Worm (Caenorhabditis elegans): ENCODE results near the gene R03H10.4.

Gene R03H10.4

DNA sequence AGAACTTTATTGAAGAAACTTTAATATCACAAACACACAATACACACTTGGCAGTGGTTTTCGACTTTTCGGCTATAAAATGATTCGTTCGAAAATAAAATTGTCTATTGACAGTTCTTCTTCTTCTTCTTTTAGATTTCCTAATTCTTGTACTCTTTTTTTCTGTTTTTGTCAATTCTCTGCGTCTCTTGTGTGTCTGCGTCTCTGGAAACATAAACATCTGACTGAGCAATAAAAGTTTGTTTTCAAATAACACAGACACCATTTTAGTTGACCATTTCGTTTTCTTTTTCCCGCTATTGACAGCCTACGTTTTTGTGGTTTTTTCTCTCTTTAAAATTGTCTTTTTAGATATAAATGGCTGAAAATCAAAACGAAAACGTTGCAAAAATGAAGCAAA lies 11.6 kb upstream of the R03H10.4 start, which contains the start of gene R03H10.1 (continued):
- no peak for TF ChIP-seq arid-1 (GFP tag; conservative IDR thresholded peaks at IDR 0.05)
- no peak for TF ChIP-seq T20F7.1 (GFP tag; optimal IDR thresholded peaks at IDR 0.05)
- TF ChIP-seq hlh-30 (tag; optimal IDR thresholded peaks at IDR 0.05; ENCODE audit: insufficient read depth), result no peak
- TF ChIP-seq Y105C5A.15 (GFP tag; IDR thresholded peaks at IDR 0.05), result no peak
- TF ChIP-seq mdl-1 (tag; optimal IDR thresholded peaks at IDR 0.05), result no peak
- peak; percentile 14 for TF ChIP-seq nhr-28 (tag; optimal IDR thresholded peaks at IDR 0.05)
- no peak for TF ChIP-seq snpc-4 (tag; optimal IDR thresholded peaks at IDR 0.05)
- no peak for TF ChIP-seq sdz-12 (GFP tag; optimal IDR thresholded peaks at IDR 0.05)
- TF ChIP-seq nhr-10 (tag; optimal IDR thresholded peaks at IDR 0.05), result no peak

DNA sequence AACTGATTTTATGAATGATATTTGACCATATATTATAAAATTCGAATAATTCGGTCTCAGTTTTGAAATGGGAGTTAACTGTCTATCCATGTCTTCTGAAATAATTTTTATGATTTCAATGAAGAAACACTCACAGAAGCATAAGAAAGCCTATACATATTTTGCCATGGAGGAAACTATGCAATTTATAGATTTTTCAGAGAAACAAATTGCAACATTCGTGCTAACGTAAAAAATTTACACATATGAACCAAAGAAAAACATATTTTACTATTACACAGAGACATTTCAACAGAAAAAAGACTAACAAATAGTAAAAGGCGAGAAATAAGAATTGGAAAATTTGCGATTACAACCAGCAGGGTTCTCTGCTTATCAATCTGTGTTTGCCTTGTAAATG lies 10.5 kb upstream of the R03H10.4 start, which contains the start of gene R03H10.7:
Gene R03H10.7 (minus strand): TSS at position 101 of the 400 bp plus-strand sequence.
- TF ChIP-seq tra-1 (GFP tag; IDR thresholded peaks at IDR 0.05), result no peak
- peak; percentile 45 for TF ChIP-seq pqm-1 (tag; optimal IDR thresholded peaks at IDR 0.05)
- TF ChIP-seq daf-12 (tag; optimal IDR thresholded peaks at IDR 0.05), result no peak
- no peak for TF ChIP-seq F26F4.8 (GFP tag; conservative IDR thresholded peaks at IDR 0.05)
- TF ChIP-seq mes-2 (tag; optimal IDR thresholded peaks at IDR 0.05; ENCODE audit: poor library complexity, severe bottlenecking), result no peak
- TF ChIP-seq hmg-1.1 (GFP tag; IDR thresholded peaks at IDR 0.05), result no peak
- no peak for TF ChIP-seq F44E2.7 (GFP tag; IDR thresholded peaks at IDR 0.05)
- no peak for TF ChIP-seq sdz-12 (GFP tag; optimal IDR thresholded peaks at IDR 0.05)
- no peak for TF ChIP-seq zip-2 (tag; optimal IDR thresholded peaks at IDR 0.05)
- no peak for TF ChIP-seq daf-8 (GFP tag; IDR thresholded peaks at IDR 0.05)
- TF ChIP-seq lim-7 (GFP tag; IDR thresholded peaks at IDR 0.05), result no peak
- no peak for TF ChIP-seq daf-16 (GFP tag; optimal IDR thresholded peaks at IDR 0.05)
- peak; percentile 19 for TF ChIP-seq daf-16 (tag; optimal IDR thresholded peaks at IDR 0.05)
- TF ChIP-seq aha-1 (tag), result no peak

ce11 chrII:4173842-4174241 lies 5.5 kb upstream of the R03H10.4 start:
- TF ChIP-seq unc-130 (GFP tag; optimal IDR thresholded peaks at IDR 0.05) (no peak), zip-11 (GFP tag; IDR thresholded peaks at IDR 0.05) (no peak), egl-27 (tag; optimal IDR thresholded peaks at IDR 0.05) (no peak), dpl-1 (GFP tag; optimal IDR thresholded peaks at IDR 0.05) (no peak), snpc-4 (tag; optimal IDR thresholded peaks at IDR 0.05) (no peak), mep-1 (tag; optimal IDR thresholded peaks at IDR 0.05) (no peak), fkh-10 (GFP tag; optimal IDR thresholded peaks at IDR 0.05) (no peak), pqm-1 (tag; optimal IDR thresholded peaks at IDR 0.05) (no peak), arid-1 (GFP tag; conservative IDR thresholded peaks at IDR 0.05) (no peak), ZK337.2 (GFP tag; IDR thresholded peaks at IDR 0.05) (no peak), mdl-1 (tag; optimal IDR thresholded peaks at IDR 0.05) (no peak), php-3 (GFP tag; IDR thresholded peaks at IDR 0.05) (no peak), nhr-25 (tag; optimal IDR thresholded peaks at IDR 0.05; ENCODE audit: borderline replicate concordance, insufficient read depth) (no peak), ZK546.5 (tag; optimal IDR thresholded peaks at IDR 0.05) (no peak), aha-1 (tag) (no peak)

DNA sequence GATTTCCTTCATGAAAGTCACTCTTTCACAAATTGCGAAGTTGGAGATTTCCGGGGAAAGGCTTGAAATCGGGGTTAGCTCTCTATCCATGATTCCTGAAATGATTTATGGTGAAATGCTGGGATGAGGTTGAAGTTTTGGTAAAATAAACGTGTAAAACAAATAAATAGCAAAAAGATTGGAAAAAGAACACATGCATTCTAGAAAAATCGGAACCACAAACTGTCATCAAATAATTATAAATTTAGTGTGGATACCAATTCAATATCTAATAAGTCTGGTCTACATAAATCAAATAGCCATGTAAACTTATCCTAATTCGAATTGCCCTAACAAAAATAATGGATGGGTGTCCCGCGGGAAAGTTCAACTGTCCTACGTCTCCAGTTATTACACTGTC lies 5.1 kb upstream of the R03H10.4 start, which contains the start of gene R03H10.6:
Gene R03H10.6 (minus strand): TSS at position 101 of the 400 bp plus-strand sequence.
- TF ChIP-seq hmg-1.1 (GFP tag; IDR thresholded peaks at IDR 0.05) (no peak), aha-1 (tag) (peak; percentile 82), tra-1 (GFP tag; IDR thresholded peaks at IDR 0.05) (no peak), zfp-2 (tag; optimal IDR thresholded peaks at IDR 0.05) (no peak), lin-13 (GFP tag; optimal IDR thresholded peaks at IDR 0.05) (no peak), hif-1 (tag; optimal IDR thresholded peaks at IDR 0.05) (no peak)
